Worm (Caenorhabditis elegans): ENCODE data around the gene F56C9.8.
A peak's percentile ranks its signal among the peaks of the same experiment; 100 is the strongest.

DNA sequence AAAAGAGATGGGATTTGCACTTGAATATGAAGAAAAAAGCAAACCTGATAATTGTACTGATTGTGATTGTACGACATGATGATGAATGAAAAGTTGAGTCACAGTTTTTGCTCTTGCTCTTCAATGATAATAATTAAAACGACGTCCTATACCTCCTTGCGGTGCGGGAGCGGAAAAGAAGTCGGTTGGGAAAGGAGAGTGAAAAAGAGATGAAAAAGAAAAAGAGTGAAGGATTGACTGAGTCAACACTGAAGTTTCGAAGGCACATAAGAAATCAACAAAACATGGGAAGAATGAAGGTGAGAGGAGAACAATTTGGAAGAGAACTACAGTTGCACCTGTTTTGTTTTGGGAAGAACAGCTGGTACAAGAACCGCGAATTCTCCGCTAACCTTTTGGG lies at the start of gene F56C9.8:
- TF ChIP-seq dmd-4 (tag; optimal IDR thresholded peaks at IDR 0.05) (no peak), mab-5 (tag; optimal IDR thresholded peaks at IDR 0.05) (no peak), lin-13 (GFP tag; optimal IDR thresholded peaks at IDR 0.05) (no peak), sma-3 (GFP tag; optimal IDR thresholded peaks at IDR 0.05) (no peak), nhr-129 (tag; optimal IDR thresholded peaks at IDR 0.05) (peak; percentile 9), snpc-4 (tag; optimal IDR thresholded peaks at IDR 0.05) (no peak), fos-1 (tag; optimal IDR thresholded peaks at IDR 0.05) (peak; percentile 70), Y55F3AM.14 (GFP tag; optimal IDR thresholded peaks at IDR 0.05) (no peak), peb-1 (tag; optimal IDR thresholded peaks at IDR 0.05) (no peak), unc-39 (tag; optimal IDR thresholded peaks at IDR 0.05) (no peak), unc-62 (GFP tag; optimal IDR thresholded peaks at IDR 0.05) (no peak)
